Fruit fly (Drosophila melanogaster) whole organism, adult: ENCODE data around the gene Kaz-m1.

Experiments used
- CG11617 ChIP-seq: fragments of 200-800 bp; sonication (Bioruptor generic); optimal IDR thresholded peaks from 2 replicates; lab custom pipeline; 2017; ENCODE audit warnings: mild to moderate bottlenecking, missing biosample characterization, missing genetic modification reagents, missing genetic modification characterization
- CG7045 ChIP-seq: fragments of 200-800 bp; sonication (Bioruptor generic); optimal IDR thresholded peaks from 2 replicates; lab custom pipeline; 2017; ENCODE audit warnings: missing biosample characterization, mild to moderate bottlenecking, missing genetic modification characterization
- Clk ChIP-seq: fragments of 200-800 bp; sonication (Bioruptor generic); optimal IDR thresholded peaks from 2 replicates; lab custom pipeline; 2017; ENCODE audit warnings: missing biosample characterization, missing genetic modification characterization
- cic ChIP-seq: fragments of 200-800 bp; sonication (Bioruptor generic); optimal IDR thresholded peaks from 2 replicates; lab custom pipeline; 2017; ENCODE audit warnings: missing biosample characterization, mild to moderate bottlenecking, missing genetic modification characterization, moderate library complexity
- kay ChIP-seq: fragments of 200-800 bp; sonication (Bioruptor generic); peaks from one replicate; lab custom pipeline; 2016; ENCODE audit warnings: missing biosample characterization, missing genetic modification characterization, borderline replicate concordance
- ovo ChIP-seq: fragments of 200-800 bp; sonication (Bioruptor generic); optimal IDR thresholded peaks from 2 replicates; lab custom pipeline; 2016; ENCODE audit warnings: missing biosample characterization, missing genetic modification characterization
- pad ChIP-seq: fragments of 200-800 bp; sonication (Bioruptor generic); optimal IDR thresholded peaks from 3 replicates; lab custom pipeline; 2017; ENCODE audit warnings: missing biosample characterization, missing genetic modification characterization, mild to moderate bottlenecking, moderate library complexity, missing genetic modification reagents
- tj ChIP-seq: fragments of 200-800 bp; sonication (Bioruptor generic); optimal IDR thresholded peaks from 3 replicates; lab custom pipeline; 2017; ENCODE audit warnings: missing biosample characterization, mild to moderate bottlenecking, missing genetic modification characterization, moderate library complexity
- toe ChIP-seq: fragments of 200-800 bp; sonication (Bioruptor generic); optimal IDR thresholded peaks from 2 replicates; lab custom pipeline; 2016; ENCODE audit warnings: missing biosample characterization, missing genetic modification characterization

dm6 chr3R:26031968-26032610, 17.6 kb downstream of the Kaz-m1 start:
- TF ChIP-seq cic (GFP tag; lab: Kevin White, UChicago) (no peak), CG7045 (GFP tag; lab: Kevin White, UChicago) (no peak), tj (GFP tag; lab: Kevin White, UChicago) (no peak), pad (no peak), ovo (GFP tag; lab: Kevin White, UChicago) (no peak), toe (GFP tag; lab: Kevin White, UChicago) (no peak), Clk (GFP tag; lab: Kevin White, UChicago) (no peak), kay (no peak), CG11617 (GFP tag; lab: Kevin White, UChicago) (no peak)
